Worm (Caenorhabditis elegans) whole organism, L4 larva: ENCODE data around the gene sas-5.

Source experiments
- F10B5.3 ChIP-seq: sonication (generic microtip); optimal IDR thresholded peaks from 2 replicates; lab custom pipeline; 2016; ENCODE audit warnings: mild to moderate bottlenecking, missing genetic modification characterization, missing compliant biosample characterization
- F26F4.8 ChIP-seq: fragments of 200-800 bp; sonication (Bioruptor generic); conservative IDR thresholded peaks from 2 replicates; pipeline ENCODE4 v1.3.6; 2022; ENCODE audit warnings: missing genetic modification characterization, missing compliant biosample characterization
- F44E2.7 ChIP-seq: fragments of 200-800 bp; sonication (Bioruptor generic); IDR thresholded peaks from 2 replicates; pipeline ENCODE4 v2.1.2; 2022; ENCODE audit warnings: missing genetic modification characterization, missing compliant biosample characterization
- T20F7.1 ChIP-seq: fragments of 200-800 bp; sonication (Bioruptor generic); optimal IDR thresholded peaks from 2 replicates; lab custom pipeline; 2018; ENCODE audit warnings: mild to moderate bottlenecking, missing genetic modification characterization, missing compliant biosample characterization
- Y75B8A.6 ChIP-seq: fragments of 200-800 bp; sonication (Bioruptor generic); IDR thresholded peaks from 2 replicates; pipeline ENCODE4 v1.3.6; 2022; ENCODE audit warnings: missing genetic modification reagents, missing genetic modification characterization, missing compliant biosample characterization
- ZK546.5 ChIP-seq, 2 experiments: sonication (generic microtip); optimal IDR thresholded peaks; 2 replicates each; lab custom pipeline; 2017; ENCODE audit warnings: missing biosample characterization in 2 of 2, missing genetic modification characterization in 2 of 2
- aly-2 ChIP-seq: sonication (generic microtip); optimal IDR thresholded peaks from 2 replicates; lab custom pipeline; 2018; ENCODE audit warnings: missing biosample characterization, missing genetic modification characterization
- ceh-28 ChIP-seq: fragments of 150-350 bp; optimal IDR thresholded peaks from 2 replicates; lab custom pipeline; 2014; ENCODE audit warnings: missing biosample characterization, missing genetic modification reagents, missing genetic modification characterization
- ceh-62 ChIP-seq: sonication (generic microtip); optimal IDR thresholded peaks from 2 replicates; lab custom pipeline; 2017; ENCODE audit warnings: missing biosample characterization, missing genetic modification characterization
- ceh-82 ChIP-seq: sonication (generic microtip); optimal IDR thresholded peaks from 2 replicates; lab custom pipeline; 2017; ENCODE audit warnings: missing biosample characterization, missing genetic modification characterization
- ces-1 ChIP-seq: fragments of 150-350 bp; sonication (generic microtip); optimal IDR thresholded peaks from 4 replicates; lab custom pipeline; 2014; ENCODE audit warnings: missing biosample characterization, missing genetic modification reagents, missing genetic modification characterization
- cey-2 ChIP-seq: sonication (generic microtip); optimal IDR thresholded peaks from 3 replicates; lab custom pipeline; 2017; ENCODE audit warnings: missing genetic modification characterization, mild to moderate bottlenecking, missing compliant biosample characterization, antibody characterized with exemption, borderline replicate concordance; ENCODE audit not compliant: insufficient read depth
- ctbp-1 ChIP-seq: fragments of 200-800 bp; sonication (Bioruptor generic); IDR thresholded peaks from 2 replicates; pipeline ENCODE4 v1.3.6; 2022; ENCODE audit warnings: missing genetic modification reagents, missing genetic modification characterization, missing compliant biosample characterization
- daf-19 ChIP-seq: fragments of 200-800 bp; sonication (Bioruptor generic); conservative IDR thresholded peaks from 2 replicates; pipeline ENCODE4 v1.3.6; 2022; ENCODE audit warnings: missing genetic modification characterization, missing compliant biosample characterization
- dmd-6 ChIP-seq: fragments of 200-800 bp; sonication (Bioruptor generic); IDR thresholded peaks from 2 replicates; pipeline ENCODE4 v1.3.6; 2022; ENCODE audit warnings: missing genetic modification reagents, missing genetic modification characterization, missing compliant biosample characterization
- dve-1 ChIP-seq: sonication (generic microtip); optimal IDR thresholded peaks from 2 replicates; lab custom pipeline; 2017; ENCODE audit warnings: antibody characterized with exemption, mild to moderate bottlenecking, missing genetic modification characterization, missing compliant biosample characterization; ENCODE audit not compliant: insufficient read depth
- egl-27 ChIP-seq: sonication (generic microtip); optimal IDR thresholded peaks from 3 replicates; lab custom pipeline; 2017; ENCODE audit warnings: missing biosample characterization, missing genetic modification reagents, missing genetic modification characterization
- egl-43 ChIP-seq: fragments of 200-800 bp; sonication (Bioruptor generic); IDR thresholded peaks from 2 replicates; pipeline ENCODE4 v1.3.6; 2022; ENCODE audit warnings: missing genetic modification reagents, missing genetic modification characterization, missing compliant biosample characterization
- fkh-10 ChIP-seq: fragments of 150-350 bp; optimal IDR thresholded peaks from 2 replicates; lab custom pipeline; 2014; ENCODE audit warnings: missing biosample characterization, missing genetic modification reagents, missing genetic modification characterization
- hif-1 ChIP-seq, 2 experiments: sonication (generic microtip); optimal IDR thresholded peaks; 2 replicates each; lab custom pipeline; 2016 to 2017; ENCODE audit warnings: missing compliant biosample characterization in 2 of 2, missing genetic modification characterization in 2 of 2, missing genetic modification reagents in 2 of 2, missing genotype in 2 of 2, mild to moderate bottlenecking in 1 of 2
- hmg-1.1 ChIP-seq: fragments of 200-800 bp; sonication (Bioruptor generic); IDR thresholded peaks from 2 replicates; pipeline ENCODE4 v1.3.6; 2022; ENCODE audit warnings: missing genetic modification reagents, missing genetic modification characterization, missing compliant biosample characterization
- lin-1 ChIP-seq: fragments of 200-800 bp; sonication (Bioruptor generic); IDR thresholded peaks from 2 replicates; pipeline ENCODE4 v1.3.6; 2022; ENCODE audit warnings: missing genetic modification reagents, missing genetic modification characterization, missing compliant biosample characterization
- lin-13 ChIP-seq: fragments of 150-350 bp; optimal IDR thresholded peaks from 2 replicates; lab custom pipeline; 2014; ENCODE audit warnings: missing biosample characterization, missing genetic modification reagents, missing genetic modification characterization
- lin-29 ChIP-seq: fragments of 200-800 bp; sonication (Bioruptor generic); IDR thresholded peaks from 2 replicates; pipeline ENCODE4 v1.3.6; 2022; ENCODE audit warnings: missing genetic modification reagents, missing genetic modification characterization, missing compliant biosample characterization
- lin-39 ChIP-seq: fragments of 150-350 bp; optimal IDR thresholded peaks from 2 replicates; lab custom pipeline; 2014; ENCODE audit warnings: missing biosample characterization, missing genetic modification reagents, missing genetic modification characterization
- mdl-1 ChIP-seq, 2 experiments: fragments of 150-350 bp in 1 of 2; sonication (generic microtip) in 1 of 2; optimal IDR thresholded peaks; 2 replicates each; lab custom pipeline; 2014 to 2017; ENCODE audit warnings: missing biosample characterization in 2 of 2, missing genetic modification characterization in 2 of 2
- mep-1 ChIP-seq: fragments of 150-350 bp; sonication (generic microtip); optimal IDR thresholded peaks from 3 replicates; lab custom pipeline; 2014; ENCODE audit warnings: missing biosample characterization, missing genetic modification characterization
- mes-2 ChIP-seq: sonication (generic microtip); optimal IDR thresholded peaks from 2 replicates; lab custom pipeline; 2016; ENCODE audit warnings: missing genotype, mild to moderate bottlenecking, missing genetic modification characterization, missing compliant biosample characterization; ENCODE audit not compliant: poor library complexity, severe bottlenecking
- mxl-2 ChIP-seq: fragments of 200-800 bp; sonication (Bioruptor generic); conservative IDR thresholded peaks from 2 replicates; pipeline ENCODE4 v1.3.6; 2022; ENCODE audit warnings: missing genetic modification reagents, missing genetic modification characterization, missing compliant biosample characterization
- nhr-10 ChIP-seq: fragments of 150-350 bp; optimal IDR thresholded peaks from 2 replicates; lab custom pipeline; 2014; ENCODE audit warnings: missing biosample characterization, missing genetic modification characterization
- nhr-102 ChIP-seq: sonication (generic microtip); optimal IDR thresholded peaks from 2 replicates; lab custom pipeline; 2016; ENCODE audit warnings: mild to moderate bottlenecking, missing genetic modification characterization, moderate library complexity, missing compliant biosample characterization
- nhr-111 ChIP-seq: fragments of 200-800 bp; sonication (Bioruptor generic); optimal IDR thresholded peaks from 2 replicates; lab custom pipeline; 2018; ENCODE audit warnings: mild to moderate bottlenecking, missing genetic modification characterization, missing compliant biosample characterization
- nhr-42 ChIP-seq: fragments of 200-800 bp; sonication (Bioruptor generic); IDR thresholded peaks from 2 replicates; pipeline ENCODE4 v1.3.6; 2022; ENCODE audit warnings: missing genetic modification characterization, missing compliant biosample characterization
- nhr-48 ChIP-seq: sonication (generic microtip); optimal IDR thresholded peaks from 2 replicates; lab custom pipeline; 2016; ENCODE audit warnings: mild to moderate bottlenecking, missing genetic modification characterization, missing compliant biosample characterization
- nhr-6 ChIP-seq: fragments of 150-350 bp; optimal IDR thresholded peaks from 2 replicates; lab custom pipeline; 2014; ENCODE audit warnings: missing biosample characterization, missing genetic modification characterization
- nhr-76 ChIP-seq: fragments of 150-350 bp; optimal IDR thresholded peaks from 2 replicates; lab custom pipeline; 2014; ENCODE audit warnings: missing biosample characterization, missing genetic modification characterization
- sdz-12 ChIP-seq: fragments of 200-800 bp; sonication (Bioruptor generic); optimal IDR thresholded peaks from 2 replicates; lab custom pipeline; 2018; ENCODE audit warnings: mild to moderate bottlenecking, missing genetic modification characterization, missing compliant biosample characterization
- snpc-1.2 ChIP-seq: fragments of 200-800 bp; sonication (Bioruptor generic); IDR thresholded peaks from 2 replicates; pipeline ENCODE4 v1.3.6; 2022; ENCODE audit warnings: missing genetic modification reagents, missing genetic modification characterization, missing compliant biosample characterization
- tag-97 ChIP-seq: fragments of 200-800 bp; sonication (Bioruptor generic); IDR thresholded peaks from 2 replicates; pipeline ENCODE4 v1.3.6; 2022; ENCODE audit warnings: missing genetic modification characterization, missing compliant biosample characterization
- unc-62 ChIP-seq, 3 experiments: fragments of 150-350 bp in 1 of 3; sonication (generic microtip); optimal IDR thresholded peaks in 2 of 3; peaks in 1 of 3; 1 replicate in 1 of 3; 2 replicates in 2 of 3; lab custom pipeline; 2014 to 2017; ENCODE audit warnings: missing biosample characterization in 3 of 3, missing genetic modification characterization in 3 of 3, missing genetic modification reagents in 3 of 3, missing genotype in 1 of 3
- vab-7 ChIP-seq: fragments of 200-800 bp; sonication (Bioruptor generic); IDR thresholded peaks from 2 replicates; pipeline ENCODE4 v1.3.6; 2022; ENCODE audit warnings: missing genetic modification reagents, missing genetic modification characterization, missing compliant biosample characterization
- zag-1 ChIP-seq: fragments of 150-350 bp; optimal IDR thresholded peaks from 2 replicates; lab custom pipeline; 2014; ENCODE audit warnings: missing biosample characterization, missing genetic modification characterization
- zfp-3 ChIP-seq: fragments of 200-800 bp; sonication (Bioruptor generic); conservative IDR thresholded peaks from 2 replicates; pipeline ENCODE4 v1.3.6; 2022; ENCODE audit warnings: missing genetic modification reagents, missing genetic modification characterization, missing compliant biosample characterization
- zip-11 ChIP-seq: fragments of 200-800 bp; sonication (Bioruptor generic); IDR thresholded peaks from 2 replicates; pipeline ENCODE4 v1.3.6; 2022; ENCODE audit warnings: missing genetic modification characterization, missing compliant biosample characterization
- ztf-7 ChIP-seq: fragments of 150-350 bp; optimal IDR thresholded peaks from 2 replicates; lab custom pipeline; 2014; ENCODE audit warnings: missing biosample characterization, missing genetic modification characterization

Gene sas-5

ce11 chrV:11650720-11651119, 40.2 kb downstream of the sas-5 start, which contains the start of gene zip-10 (continued):
- TF ChIP-seq dmd-6 (GFP tag; lab: Robert Waterston, UW) (peak; percentile 90), daf-19 (no peak), nhr-102 (tag; lab: Kevin White, UChicago) (no peak), tag-97 (GFP tag; lab: Robert Waterston, UW) (no peak), mes-2 (tag; lab: Kevin White, UChicago) (no peak), F26F4.8 (no peak), lin-13 (no peak), lin-1 (0 out of 2 replicates have a peak, but pooled peaks have one; percentile 16), nhr-76 (tag; lab: Kevin White, UChicago) (no peak), ZK546.5 (tag; optimal IDR thresholded peaks at IDR 0.05; lab: Kevin White, UChicago) (no peak), zfp-3 (GFP tag; lab: Robert Waterston, UW) (no peak), ztf-7 (peak; percentile 10), mdl-1 (tag; optimal IDR thresholded peaks at IDR 0.05; lab: Kevin White, UChicago) (peak in 1 of 2 experiments; percentile 1), hmg-1.1 (GFP tag; lab: Robert Waterston, UW) (no peak), aly-2 (tag; lab: Kevin White, UChicago) (no peak), egl-27 (tag; lab: Kevin White, UChicago) (no peak), nhr-48 (peak; percentile 40), ceh-82 (no peak), snpc-1.2 (GFP tag; lab: Robert Waterston, UW) (no peak), nhr-42 (no peak), zip-11 (no peak), ceh-62 (tag; lab: Kevin White, UChicago) (no peak)

DNA sequence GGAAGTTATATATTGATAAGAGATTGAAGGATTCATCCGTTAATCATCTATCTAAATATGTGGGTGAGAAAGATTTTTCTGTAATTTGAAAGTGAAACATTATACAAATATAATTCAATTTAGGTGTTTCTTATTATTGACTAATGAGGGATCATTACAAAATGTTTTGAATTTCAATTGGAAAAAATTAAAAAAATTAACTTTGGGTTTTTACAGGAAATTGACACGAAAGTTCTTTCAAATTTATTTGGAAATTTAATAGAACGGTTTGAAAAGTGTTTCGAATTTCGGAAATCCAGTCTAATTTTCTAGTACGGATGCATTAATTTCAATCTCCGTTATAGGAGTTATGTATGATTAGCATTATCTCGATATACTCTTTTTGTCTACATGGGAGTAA, 42.6 kb downstream of the sas-5 start:
- TF ChIP-seq unc-62 (GFP tag; optimal IDR thresholded peaks at IDR 0.05 in 1 of 2; lab: Kevin White, UChicago): peak in 1 of 2 experiments; percentile 96
- TF ChIP-seq unc-62 (tag; optimal IDR thresholded peaks at IDR 0.05; lab: Kevin White, UChicago): no peak
- TF ChIP-seq ces-1: no peak
- TF ChIP-seq zag-1 (tag; lab: Kevin White, UChicago): no peak

- TF ChIP-seq egl-43 (GFP tag; lab: Robert Waterston, UW) (no peak), Y75B8A.6 (GFP tag; lab: Robert Waterston, UW) (no peak), vab-7 (GFP tag; lab: Robert Waterston, UW) (no peak), ceh-28 (tag; lab: Kevin White, UChicago) (no peak), F10B5.3 (tag; lab: Kevin White, UChicago) (no peak), lin-29 (GFP tag; lab: Robert Waterston, UW) (no peak), nhr-111 (GFP tag; lab: Kevin White, UChicago) (no peak), F44E2.7 (GFP tag; lab: Robert Waterston, UW) (no peak), mxl-2 (no peak), dve-1 (tag; lab: Kevin White, UChicago) (no peak)
Measured at ce11 chrV:11656469-11656868, 45.9 kb downstream of the sas-5 start.

DNA sequence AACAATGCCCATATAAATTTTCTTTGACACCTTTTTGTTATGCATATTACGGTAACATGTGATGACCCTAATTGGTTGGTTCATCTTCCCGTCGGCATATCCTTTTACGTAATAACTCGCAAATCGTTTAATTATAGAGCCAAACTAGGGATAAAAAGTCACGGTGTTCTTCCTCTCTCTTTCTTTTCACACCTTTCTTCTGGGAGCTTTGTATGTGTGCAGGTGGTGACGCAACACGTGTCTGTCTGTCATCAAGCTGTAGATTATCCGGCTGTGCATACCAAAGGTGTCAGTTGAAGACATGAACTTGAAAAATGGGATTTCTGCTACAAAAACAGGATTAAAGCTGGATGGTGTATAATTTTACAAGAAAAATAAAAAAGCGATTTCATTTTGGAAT, 50.0 kb downstream of the sas-5 start:
- TF ChIP-seq T20F7.1 (GFP tag; lab: Kevin White, UChicago) (no peak), ces-1 (no peak), lin-39 (tag; lab: Kevin White, UChicago) (no peak), nhr-10 (no peak), dmd-6 (GFP tag; lab: Robert Waterston, UW) (no peak), mep-1 (tag; lab: Kevin White, UChicago) (no peak), snpc-1.2 (GFP tag; lab: Robert Waterston, UW) (no peak), lin-13 (no peak), F44E2.7 (GFP tag; lab: Robert Waterston, UW) (no peak), fkh-10 (GFP tag; lab: Kevin White, UChicago) (no peak), ctbp-1 (GFP tag; lab: Robert Waterston, UW) (no peak), ztf-7 (no peak), hif-1 (tag; optimal IDR thresholded peaks at IDR 0.05; lab: Kevin White, UChicago) (no peak), mxl-2 (no peak), sdz-12 (no peak), ceh-28 (tag; lab: Kevin White, UChicago) (no peak), Y75B8A.6 (GFP tag; lab: Robert Waterston, UW) (no peak), nhr-6 (tag; lab: Kevin White, UChicago) (no peak), cey-2 (tag; lab: Kevin White, UChicago) (no peak)
